Worm (Caenorhabditis elegans): Measurements from ENCODE around the gene C24H10.2.
A peak's percentile ranks its signal among the peaks of the same experiment; 100 is the strongest.

ce11 chrX:5077696-5078343, 13.4 kb downstream of the C24H10.2 start, which contains the start of gene cal-5:
- TF ChIP-seq hnd-1 (tag; optimal IDR thresholded peaks at IDR 0.05) (no peak), aly-1 (tag; optimal IDR thresholded peaks at IDR 0.05) (peak; percentile 8), sea-1 (GFP tag; conservative IDR thresholded peaks at IDR 0.05) (no peak), ama-1 (optimal IDR thresholded peaks at IDR 0.05) (no peak), scrt-1 (GFP tag; IDR thresholded peaks at IDR 0.05) (no peak), flt-1 (GFP tag; IDR thresholded peaks at IDR 0.05) (no peak), ets-7 (tag; optimal IDR thresholded peaks at IDR 0.05) (no peak), tbx-11 (GFP tag; IDR thresholded peaks at IDR 0.05) (0 out of 2 replicates have a peak, but pooled peaks have one; percentile 25), pes-1 (GFP tag; IDR thresholded peaks at IDR 0.05) (no peak), B0310.2 (tag; optimal IDR thresholded peaks at IDR 0.05) (no peak), tbx-37 (GFP tag; conservative IDR thresholded peaks at IDR 0.05) (no peak)

All from whole organism, early embryonic.